Fruit fly (Drosophila melanogaster) whole organism, embryonic: ENCODE results near the gene CG17029.

Source experiments
- Aef1 ChIP-seq: fragments of 200-800 bp; sonication (Bioruptor generic); IDR thresholded peaks from 3 replicates; pipeline ENCODE4 v1.3.6; 2022; ENCODE audit warnings: missing biosample characterization, missing genetic modification characterization
- Bdp1 ChIP-seq: fragments of 200-800 bp; sonication (Bioruptor generic); optimal IDR thresholded peaks from 3 replicates; lab custom pipeline; 2016; ENCODE audit warnings: missing biosample characterization, missing genetic modification characterization
- CG12071 ChIP-seq: fragments of 200-800 bp; sonication (Bioruptor generic); optimal IDR thresholded peaks from 3 replicates; lab custom pipeline; 2018; ENCODE audit warnings: missing biosample characterization, mild to moderate bottlenecking, missing genetic modification characterization
- CG1233 ChIP-seq: fragments of 200-800 bp; sonication (Bioruptor generic); optimal IDR thresholded peaks from 4 replicates; lab custom pipeline; 2018; ENCODE audit warnings: missing biosample characterization, mild to moderate bottlenecking, missing genetic modification characterization
- CG14014 ChIP-seq: fragments of 200-800 bp; sonication (Bioruptor generic); IDR thresholded peaks from 2 replicates; pipeline ENCODE4 v1.3.6; 2022; ENCODE audit warnings: missing biosample characterization, missing genetic modification characterization
- CG14860 ChIP-seq: fragments of 200-800 bp; sonication (Bioruptor generic); IDR thresholded peaks from 3 replicates; pipeline ENCODE4 v1.3.6; 2022; ENCODE audit warnings: missing biosample characterization, missing genetic modification characterization; ENCODE audit not compliant: partially characterized antibody
- CG15601 ChIP-seq: fragments of 200-800 bp; sonication (Bioruptor generic); optimal IDR thresholded peaks from 3 replicates; lab custom pipeline; 2019; ENCODE audit warnings: missing biosample characterization, mild to moderate bottlenecking, missing genetic modification characterization, moderate library complexity
- CG16813 ChIP-seq: fragments of 200-800 bp; sonication (Bioruptor generic); IDR thresholded peaks from 3 replicates; pipeline ENCODE4 v1.3.6; 2022; ENCODE audit warnings: missing biosample characterization, missing genetic modification characterization; ENCODE audit not compliant: partially characterized antibody
- CG17385 ChIP-seq: fragments of 200-800 bp; sonication (Bioruptor generic); optimal IDR thresholded peaks from 3 replicates; lab custom pipeline; 2018; ENCODE audit warnings: missing biosample characterization, mild to moderate bottlenecking, missing genetic modification characterization
- CG17568 ChIP-seq: fragments of 200-800 bp; sonication (Bioruptor generic); optimal IDR thresholded peaks from 2 replicates; lab custom pipeline; 2018; ENCODE audit warnings: missing biosample characterization, mild to moderate bottlenecking, missing genetic modification characterization, moderate library complexity
- CG18619 ChIP-seq: fragments of 200-800 bp; sonication (Bioruptor generic); optimal IDR thresholded peaks from 3 replicates; lab custom pipeline; 2017; ENCODE audit warnings: missing biosample characterization, mild to moderate bottlenecking, missing genetic modification characterization
- CG2875 ChIP-seq: fragments of 200-800 bp; sonication (Bioruptor generic); optimal IDR thresholded peaks from 2 replicates; lab custom pipeline; 2017; ENCODE audit warnings: missing biosample characterization, mild to moderate bottlenecking, missing genetic modification characterization, missing genetic modification reagents
- CG32772 ChIP-seq: fragments of 200-800 bp; sonication (Bioruptor generic); IDR thresholded peaks from 2 replicates; pipeline ENCODE4 v1.3.6; 2022; ENCODE audit warnings: missing biosample characterization, missing genetic modification characterization
- CG3847 ChIP-seq: fragments of 200-800 bp; sonication (Bioruptor generic); IDR thresholded peaks from 2 replicates; pipeline ENCODE4 v1.3.6; 2022; ENCODE audit warnings: missing biosample characterization, missing genetic modification characterization
- CG42726 ChIP-seq: fragments of 200-800 bp; sonication (Bioruptor generic); IDR thresholded peaks from 2 replicates; pipeline ENCODE4 v1.3.6; 2022; ENCODE audit warnings: missing biosample characterization, missing genetic modification characterization; ENCODE audit not compliant: partially characterized antibody
- CG6654 ChIP-seq: fragments of 200-800 bp; sonication (Bioruptor generic); optimal IDR thresholded peaks from 2 replicates; lab custom pipeline; 2017; ENCODE audit warnings: missing biosample characterization, mild to moderate bottlenecking, missing genetic modification characterization
- CG6765 ChIP-seq: fragments of 200-800 bp; sonication (Bioruptor generic); optimal IDR thresholded peaks from 3 replicates; lab custom pipeline; 2017; ENCODE audit warnings: missing biosample characterization, mild to moderate bottlenecking, missing genetic modification characterization
- CG7372 ChIP-seq: fragments of 200-800 bp; sonication (Bioruptor generic); IDR thresholded peaks from 2 replicates; pipeline ENCODE4 v1.3.6; 2022; ENCODE audit warnings: missing biosample characterization, missing genetic modification characterization
- CG8478 ChIP-seq: fragments of >200 bp; optimal IDR thresholded peaks from 2 replicates; lab custom pipeline; 2018
- CG9876 ChIP-seq: fragments of 200-800 bp; sonication (Bioruptor generic); optimal IDR thresholded peaks from 2 replicates; lab custom pipeline; 2016; ENCODE audit warnings: missing biosample characterization, missing genetic modification characterization
- Dip2 ChIP-seq: fragments of 200-800 bp; sonication (Bioruptor generic); IDR thresholded peaks from 2 replicates; pipeline ENCODE4 v1.3.6; 2022; ENCODE audit warnings: missing biosample characterization, missing genetic modification characterization
- Dip3 ChIP-seq: fragments of 200-800 bp; sonication (Bioruptor generic); optimal IDR thresholded peaks from 3 replicates; lab custom pipeline; 2016; ENCODE audit warnings: missing biosample characterization, missing genetic modification characterization
- Drgx ChIP-seq: fragments of 200-800 bp; sonication (Bioruptor generic); IDR thresholded peaks from 2 replicates; pipeline ENCODE4 v1.3.6; 2022; ENCODE audit warnings: missing biosample characterization, missing genetic modification characterization
- Fer2 ChIP-seq: fragments of 200-800 bp; sonication (Bioruptor generic); optimal IDR thresholded peaks from 2 replicates; lab custom pipeline; 2018; ENCODE audit warnings: missing biosample characterization, mild to moderate bottlenecking, missing genetic modification characterization, moderate library complexity
- GATAe ChIP-seq: fragments of 200-800 bp; sonication (Bioruptor generic); conservative IDR thresholded peaks from 2 replicates; pipeline ENCODE4 v1.3.6; 2022; ENCODE audit warnings: missing biosample characterization, missing genetic modification characterization
- HmgD ChIP-seq: fragments of 200-800 bp; sonication (Bioruptor generic); optimal IDR thresholded peaks from 3 replicates; lab custom pipeline; 2016; ENCODE audit warnings: missing biosample characterization, missing genetic modification characterization
- Hr3 ChIP-seq: fragments of 200-800 bp; sonication (Bioruptor generic); optimal IDR thresholded peaks from 3 replicates; lab custom pipeline; 2016; ENCODE audit warnings: missing biosample characterization, missing genetic modification characterization
- MESR4 ChIP-seq: fragments of 200-800 bp; sonication (Bioruptor generic); optimal IDR thresholded peaks from 2 replicates; lab custom pipeline; 2018; ENCODE audit warnings: missing biosample characterization, mild to moderate bottlenecking, missing genetic modification characterization, moderate library complexity
- Oaz ChIP-seq: fragments of 200-800 bp; sonication (Bioruptor generic); IDR thresholded peaks from 2 replicates; pipeline ENCODE4 v1.3.6; 2022; ENCODE audit warnings: missing biosample characterization, missing genetic modification characterization
- Sry-β ChIP-seq: fragments of 200-800 bp; sonication (Bioruptor generic); optimal IDR thresholded peaks from 2 replicates; lab custom pipeline; 2018; ENCODE audit warnings: missing biosample characterization, mild to moderate bottlenecking, missing genetic modification characterization, moderate library complexity
- TFAM ChIP-seq: fragments of 200-800 bp; sonication (Bioruptor generic); optimal IDR thresholded peaks from 2 replicates; lab custom pipeline; 2017; ENCODE audit warnings: missing biosample characterization, missing genetic modification characterization, inconsistent platforms
- Trl ChIP-seq, 3 experiments: fragments of >200 bp in 2 of 3; fragments of 200-800 bp in 1 of 3; sonication (Bioruptor generic) in 1 of 3; optimal IDR thresholded peaks; 2 replicates in 1 of 3; 3 replicates in 2 of 3; lab custom pipeline; 2016 to 2017; ENCODE audit warnings: missing biosample characterization in 1 of 3, missing genetic modification characterization in 1 of 3
- ap ChIP-seq: fragments of 200-800 bp; sonication (Bioruptor generic); IDR thresholded peaks from 2 replicates; pipeline ENCODE4 v1.3.6; 2022; ENCODE audit warnings: missing biosample characterization, missing genetic modification characterization
- ash1 ChIP-seq: fragments of 200-800 bp; sonication (Bioruptor generic); optimal IDR thresholded peaks from 2 replicates; lab custom pipeline; 2018; ENCODE audit warnings: missing biosample characterization, mild to moderate bottlenecking, missing genetic modification characterization
- ato ChIP-seq: fragments of 200-800 bp; sonication (Bioruptor generic); IDR thresholded peaks from 2 replicates; pipeline ENCODE4 v1.3.6; 2022; ENCODE audit warnings: missing biosample characterization, missing genetic modification characterization; ENCODE audit not compliant: partially characterized antibody
- cas ChIP-seq: fragments of 200-800 bp; sonication (Bioruptor generic); IDR thresholded peaks from 2 replicates; pipeline ENCODE4 v1.3.6; 2022; ENCODE audit warnings: missing biosample characterization, missing genetic modification characterization
- disco-r ChIP-seq: fragments of 200-800 bp; sonication (Bioruptor generic); optimal IDR thresholded peaks from 2 replicates; lab custom pipeline; 2016; ENCODE audit warnings: missing biosample characterization, missing genetic modification characterization
- exex ChIP-seq: fragments of 200-800 bp; sonication (Bioruptor generic); optimal IDR thresholded peaks from 4 replicates; lab custom pipeline; 2018; ENCODE audit warnings: missing biosample characterization, mild to moderate bottlenecking, missing genetic modification characterization, moderate library complexity
- eyg ChIP-seq: fragments of 200-800 bp; sonication (Bioruptor generic); optimal IDR thresholded peaks from 3 replicates; lab custom pipeline; 2016; ENCODE audit warnings: missing biosample characterization, missing genetic modification characterization
- fd102C ChIP-seq: fragments of 200-800 bp; sonication (Bioruptor generic); optimal IDR thresholded peaks from 2 replicates; lab custom pipeline; 2018; ENCODE audit warnings: missing biosample characterization, mild to moderate bottlenecking, missing genetic modification characterization, moderate library complexity
- ham ChIP-seq: fragments of 200-800 bp; sonication (Bioruptor generic); IDR thresholded peaks from 2 replicates; pipeline ENCODE4 v1.3.6; 2022; ENCODE audit warnings: missing biosample characterization, missing genetic modification characterization
- jing ChIP-seq: fragments of 200-800 bp; sonication (Bioruptor generic); optimal IDR thresholded peaks from 2 replicates; lab custom pipeline; 2018; ENCODE audit warnings: missing biosample characterization, mild to moderate bottlenecking, missing genetic modification characterization
- lilli ChIP-seq: fragments of 200-800 bp; sonication (Bioruptor generic); optimal IDR thresholded peaks from 3 replicates; lab custom pipeline; 2016; ENCODE audit warnings: missing biosample characterization, missing genetic modification characterization
- luna ChIP-seq: fragments of 200-800 bp; sonication (Bioruptor generic); optimal IDR thresholded peaks from 2 replicates; lab custom pipeline; 2016; ENCODE audit warnings: missing biosample characterization, missing genetic modification characterization
- pb ChIP-seq: fragments of 200-800 bp; sonication (Bioruptor generic); optimal IDR thresholded peaks from 3 replicates; lab custom pipeline; 2016; ENCODE audit warnings: missing biosample characterization, missing genetic modification characterization
- pfk ChIP-seq: fragments of 200-800 bp; sonication (Bioruptor generic); optimal IDR thresholded peaks from 2 replicates; lab custom pipeline; 2018; ENCODE audit warnings: missing biosample characterization, mild to moderate bottlenecking, missing genetic modification characterization, moderate library complexity
- pum ChIP-seq: fragments of 200-800 bp; sonication (Bioruptor generic); optimal IDR thresholded peaks from 2 replicates; lab custom pipeline; 2016; ENCODE audit warnings: missing biosample characterization, missing genetic modification characterization
- pzg ChIP-seq: fragments of 200-800 bp; sonication (Bioruptor generic); optimal IDR thresholded peaks from 3 replicates; lab custom pipeline; 2018; ENCODE audit warnings: missing biosample characterization, mild to moderate bottlenecking, missing genetic modification characterization, moderate library complexity
- unpg ChIP-seq: fragments of 200-800 bp; sonication (Bioruptor generic); optimal IDR thresholded peaks from 3 replicates; lab custom pipeline; 2018; ENCODE audit warnings: missing biosample characterization, mild to moderate bottlenecking, missing genetic modification characterization, moderate library complexity
- zen ChIP-seq: fragments of 200-800 bp; sonication (Bioruptor generic); optimal IDR thresholded peaks from 3 replicates; lab custom pipeline; 2018; ENCODE audit warnings: missing biosample characterization, mild to moderate bottlenecking, missing genetic modification characterization, moderate library complexity
- zfh1 ChIP-seq: fragments of 200-800 bp; sonication (Bioruptor generic); IDR thresholded peaks from 3 replicates; pipeline ENCODE4 v1.3.6; 2022; ENCODE audit warnings: missing biosample characterization, missing genetic modification characterization

Gene CG17029

dm6 chr3L:15940823-15941222, 35.8 kb upstream of the CG17029 start (continued):
- TF ChIP-seq Drgx (GFP tag; lab: Robert Waterston, UW) (peak; percentile 91), zfh1 (GFP tag; lab: Robert Waterston, UW) (peak; percentile 77; the same call in 2 of the 3 replicates), ap (GFP tag; lab: Robert Waterston, UW) (peak; percentile 52; the same call in 1 of the 2 replicates), TFAM (GFP tag; lab: Kevin White, UChicago) (no peak), lilli (GFP tag; lab: Kevin White, UChicago) (peak; percentile 44), CG17568 (GFP tag; lab: Kevin White, UChicago) (peak; percentile 14), pzg (GFP tag; lab: Kevin White, UChicago) (no peak), Dip3 (GFP tag; lab: Kevin White, UChicago) (no peak), pb (GFP tag; lab: Kevin White, UChicago) (no peak), jing (GFP tag; lab: Kevin White, UChicago) (peak; percentile 28), CG6654 (GFP tag; lab: Kevin White, UChicago) (peak; percentile 32), CG16813 (GFP tag; lab: Robert Waterston, UW) (no peak), MESR4 (GFP tag; lab: Kevin White, UChicago) (no peak), CG12071 (GFP tag; lab: Kevin White, UChicago) (no peak), CG6765 (GFP tag; lab: Kevin White, UChicago) (no peak), ash1 (GFP tag; lab: Kevin White, UChicago) (no peak), CG18619 (GFP tag; lab: Kevin White, UChicago) (no peak), CG32772 (GFP tag; lab: Robert Waterston, UW) (peak; percentile 60; the same call in 1 of the 2 replicates), pum (GFP tag; lab: Kevin White, UChicago) (peak; percentile 17), CG42726 (no peak), CG14014 (GFP tag; lab: Robert Waterston, UW) (peak; percentile 49; the same call in 1 of the 2 replicates), Aef1 (GFP tag; lab: Robert Waterston, UW) (no peak), disco-r (GFP tag; lab: Kevin White, UChicago) (no peak), eyg (GFP tag; lab: Kevin White, UChicago) (no peak), CG7372 (GFP tag; lab: Robert Waterston, UW) (0 out of 2 replicates have a peak, but pooled peaks have one; percentile 37), unpg (GFP tag; lab: Kevin White, UChicago) (peak; percentile 61), Trl (optimal IDR thresholded peaks at IDR 0.05; lab: Kevin White, UChicago) (no peak), Trl (GFP tag; optimal IDR thresholded peaks at IDR 0.05; lab: Kevin White, UChicago) (no peak), Bdp1 (no peak), CG2875 (GFP tag; lab: Kevin White, UChicago) (peak; percentile 72), cas (GFP tag; lab: Robert Waterston, UW) (no peak), fd102C (no peak), Dip2 (GFP tag; lab: Robert Waterston, UW) (no peak), GATAe (no peak), zen (no peak), ato (GFP tag; lab: Robert Waterston, UW) (no peak), CG1233 (GFP tag; lab: Kevin White, UChicago) (no peak), Fer2 (no peak), Sry-β (GFP tag; lab: Kevin White, UChicago) (no peak), CG14860 (GFP tag; lab: Robert Waterston, UW) (no peak), CG3847 (GFP tag; lab: Robert Waterston, UW) (no peak), Hr3 (GFP tag; lab: Kevin White, UChicago) (peak; percentile 63), ham (GFP tag; lab: Robert Waterston, UW) (no peak), HmgD (GFP tag; lab: Kevin White, UChicago) (no peak), pfk (GFP tag; lab: Kevin White, UChicago) (no peak), Oaz (GFP tag; lab: Robert Waterston, UW) (0 out of 2 replicates have a peak, but pooled peaks have one; percentile 26), CG17385 (GFP tag; lab: Kevin White, UChicago) (peak; percentile 65), CG9876 (no peak), CG8478 (lab: Kevin White, UChicago) (no peak), luna (GFP tag; lab: Kevin White, UChicago) (no peak), CG15601 (tag; lab: Kevin White, UChicago) (peak; percentile 47), exex (tag; lab: Kevin White, UChicago) (no peak)
